Worm (Caenorhabditis elegans) whole organism, midembryonic: ENCODE measurements around the gene Y48A6B.7.

Experiments used
- T22C8.4 ChIP-seq: fragments of 200-800 bp; sonication (Bioruptor generic); IDR thresholded peaks from 2 replicates; pipeline ENCODE4 v1.3.6; 2022; ENCODE audit warnings: missing genetic modification characterization, missing compliant biosample characterization
- flt-1 ChIP-seq: fragments of 200-800 bp; sonication (Bioruptor generic); IDR thresholded peaks from 2 replicates; pipeline ENCODE4 v1.3.6; 2022; ENCODE audit warnings: missing genetic modification characterization, missing compliant biosample characterization
- klf-2 ChIP-seq: fragments of 200-800 bp; sonication (Bioruptor generic); conservative IDR thresholded peaks from 2 replicates; pipeline ENCODE4 v1.3.6; 2022; ENCODE audit warnings: missing genetic modification reagents, missing genetic modification characterization, missing compliant biosample characterization
- ref-1 ChIP-seq: fragments of 200-800 bp; sonication (Bioruptor generic); conservative IDR thresholded peaks from 2 replicates; pipeline ENCODE4 v1.3.6; 2022; ENCODE audit warnings: missing genetic modification reagents, missing genetic modification characterization, missing compliant biosample characterization
- ztf-23 ChIP-seq: fragments of 200-800 bp; sonication (Bioruptor generic); IDR thresholded peaks from 2 replicates; pipeline ENCODE4 v1.3.6; 2022; ENCODE audit warnings: missing genetic modification reagents, missing genetic modification characterization, missing compliant biosample characterization

- TF ChIP-seq flt-1 (GFP tag; lab: Robert Waterston, UW), result no peak
- TF ChIP-seq ztf-23 (GFP tag; lab: Robert Waterston, UW), result no peak
- TF ChIP-seq ref-1 (GFP tag; lab: Robert Waterston, UW), result no peak
- no peak for TF ChIP-seq T22C8.4 (GFP tag; lab: Robert Waterston, UW)
- no peak for TF ChIP-seq klf-2 (GFP tag; lab: Robert Waterston, UW)
Observed at ce11 chrIII:11074214-11074613, 47.8 kb upstream of the Y48A6B.7 start, which contains the start of gene str-261.
